Worm (Caenorhabditis elegans) whole organism, mixed stage, embryonic: Measurements from ENCODE around the gene Y48C3A.14.

Experiments used
- lin-13 ChIP-seq: fragments of 150-350 bp; optimal IDR thresholded peaks from 2 replicates; lab custom pipeline; 2014; ENCODE audit warnings: missing biosample characterization, missing genetic modification characterization
- nhr-237 ChIP-seq: fragments of 150-350 bp; optimal IDR thresholded peaks from 2 replicates; lab custom pipeline; 2014; ENCODE audit warnings: missing biosample characterization, missing genetic modification characterization

- no peak for TF ChIP-seq nhr-237 (tag; lab: Kevin White, UChicago)
- no peak for TF ChIP-seq lin-13 (tag; lab: Kevin White, UChicago)
Measured at ce11 chrII:13444307-13444706, 54.7 kb downstream of the Y48C3A.14 start.
